Worm (Caenorhabditis elegans) whole organism, early embryonic: ENCODE results near the gene F45E1.1.

Source experiments
- B0310.2 ChIP-seq: sonication (generic microtip); optimal IDR thresholded peaks from 2 replicates; lab custom pipeline; 2016; ENCODE audit warnings: mild to moderate bottlenecking, missing genetic modification characterization, missing compliant biosample characterization
- ama-1 ChIP-seq: fragments of 150-350 bp; optimal IDR thresholded peaks from 2 replicates; lab custom pipeline; 2014
- ets-7 ChIP-seq: sonication (generic microtip); optimal IDR thresholded peaks from 2 replicates; lab custom pipeline; 2016; ENCODE audit warnings: missing genotype, missing genetic modification characterization, missing compliant biosample characterization
- flt-1 ChIP-seq: fragments of 200-800 bp; sonication (Bioruptor generic); IDR thresholded peaks from 2 replicates; pipeline ENCODE4 v1.3.6; 2022; ENCODE audit warnings: missing genetic modification characterization, missing compliant biosample characterization
- hmg-4 ChIP-seq: fragments of 200-800 bp; sonication (Bioruptor generic); optimal IDR thresholded peaks from 2 replicates; lab custom pipeline; 2018; ENCODE audit warnings: mild to moderate bottlenecking, missing genetic modification characterization, missing compliant biosample characterization
- scrt-1 ChIP-seq: fragments of 200-800 bp; sonication (Bioruptor generic); IDR thresholded peaks from 2 replicates; pipeline ENCODE4 v1.3.6; 2022; ENCODE audit warnings: missing genetic modification characterization, missing compliant biosample characterization
- sea-1 ChIP-seq: fragments of 200-800 bp; sonication (Bioruptor generic); conservative IDR thresholded peaks from 2 replicates; pipeline ENCODE4 v1.3.6; 2022; ENCODE audit warnings: missing genetic modification characterization, missing compliant biosample characterization
- tbx-11 ChIP-seq: fragments of 200-800 bp; sonication (Bioruptor generic); IDR thresholded peaks from 2 replicates; pipeline ENCODE4 v1.3.6; 2022; ENCODE audit warnings: missing genetic modification characterization, missing compliant biosample characterization

- TF ChIP-seq ama-1 (lab: Kevin White, UChicago) (no peak), flt-1 (GFP tag; lab: Robert Waterston, UW) (no peak), tbx-11 (GFP tag; lab: Robert Waterston, UW) (no peak), hmg-4 (GFP tag; lab: Kevin White, UChicago) (no peak), ets-7 (tag; lab: Kevin White, UChicago) (no peak), B0310.2 (tag; lab: Kevin White, UChicago) (no peak), sea-1 (GFP tag; lab: Robert Waterston, UW) (no peak), scrt-1 (GFP tag; lab: Robert Waterston, UW) (no peak)
These were observed 37.5 kb downstream of the F45E1.1 start, which contains the start of gene xol-1 for ce11 chrX:8040967-8041366.
